Worm (Caenorhabditis elegans): ENCODE measurements around the gene spsb-1.

DNA sequence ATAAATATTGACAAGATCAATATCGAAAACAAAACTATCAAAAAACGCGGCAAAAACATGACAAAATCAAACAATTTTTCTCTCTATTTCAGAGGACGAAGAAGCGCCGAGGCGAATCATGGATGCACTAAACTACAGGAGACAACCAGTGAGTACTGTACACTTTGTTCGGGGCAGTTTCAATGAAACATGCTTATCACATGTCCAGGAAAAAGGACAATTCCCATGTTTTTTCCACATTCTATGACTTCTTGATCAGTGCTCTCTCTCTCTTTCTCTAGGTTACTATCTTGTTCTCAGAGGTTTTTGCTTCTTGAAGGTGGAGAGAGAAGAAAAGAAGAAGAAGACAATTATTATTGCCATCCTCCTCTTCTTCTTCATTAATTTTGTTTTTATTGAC lies 967 bp downstream of the spsb-1 start:
- no peak for TF ChIP-seq lin-15B (tag; optimal IDR thresholded peaks at IDR 0.05)
- no peak for TF ChIP-seq tbx-2 (tag; optimal IDR thresholded peaks at IDR 0.05)
- no peak for TF ChIP-seq jun-1 (tag; optimal IDR thresholded peaks at IDR 0.05)
- TF ChIP-seq egl-5 (tag; optimal IDR thresholded peaks at IDR 0.05): no peak
- no peak for TF ChIP-seq egl-27 (tag; optimal IDR thresholded peaks at IDR 0.05)
- TF ChIP-seq elt-1 (tag; optimal IDR thresholded peaks at IDR 0.05): no peak
- peak; percentile 10 for TF ChIP-seq ama-1 (optimal IDR thresholded peaks at IDR 0.05)
- TF ChIP-seq nhr-77 (tag; optimal IDR thresholded peaks at IDR 0.05): no peak
- TF ChIP-seq nhr-25 (tag; optimal IDR thresholded peaks at IDR 0.05): no peak
- no peak for TF ChIP-seq ceh-82 (tag; optimal IDR thresholded peaks at IDR 0.05)
- no peak for TF ChIP-seq lin-39 (tag; optimal IDR thresholded peaks at IDR 0.05)
- TF ChIP-seq zag-1 (tag; optimal IDR thresholded peaks at IDR 0.05): no peak
- no peak for TF ChIP-seq elt-3 (tag; optimal IDR thresholded peaks at IDR 0.05)
- TF ChIP-seq nhr-28 (tag; optimal IDR thresholded peaks at IDR 0.05): no peak
